Worm (Caenorhabditis elegans) whole organism, late embryonic: ENCODE results near the gene F21C10.7.
A peak's percentile ranks its signal among the peaks of the same experiment; 100 is the strongest.

Experiments used
- C38D4.7 ChIP-seq: fragments of 200-800 bp; sonication (Bioruptor generic); optimal IDR thresholded peaks from 2 replicates; lab custom pipeline; 2018; ENCODE audit warnings: mild to moderate bottlenecking, missing genetic modification characterization, moderate library complexity, missing compliant biosample characterization
- K02D7.2 ChIP-seq: sonication (generic microtip); optimal IDR thresholded peaks from 2 replicates; lab custom pipeline; 2017; ENCODE audit warnings: mild to moderate bottlenecking, missing genetic modification characterization, missing compliant biosample characterization
- K09A11.1 ChIP-seq: sonication (generic microtip); optimal IDR thresholded peaks from 2 replicates; lab custom pipeline; 2017; ENCODE audit warnings: antibody characterized with exemption, mild to moderate bottlenecking, missing genetic modification characterization, missing compliant biosample characterization; ENCODE audit not compliant: insufficient read depth
- T23F11.4 ChIP-seq: fragments of 200-800 bp; sonication (Bioruptor generic); optimal IDR thresholded peaks from 2 replicates; lab custom pipeline; 2018; ENCODE audit warnings: mild to moderate bottlenecking, missing genetic modification characterization, missing compliant biosample characterization
- Y22D7AL.16 ChIP-seq: sonication (generic microtip); optimal IDR thresholded peaks from 2 replicates; lab custom pipeline; 2016; ENCODE audit warnings: missing genetic modification characterization, missing compliant biosample characterization
- ahr-1 ChIP-seq: sonication (generic microtip); optimal IDR thresholded peaks from 2 replicates; lab custom pipeline; 2016; ENCODE audit warnings: missing genetic modification characterization, missing compliant biosample characterization
- ama-1 ChIP-seq: fragments of 150-350 bp; optimal IDR thresholded peaks from 2 replicates; lab custom pipeline; 2014
- ceh-24 ChIP-seq: sonication (generic microtip); optimal IDR thresholded peaks from 2 replicates; lab custom pipeline; 2016; ENCODE audit warnings: mild to moderate bottlenecking, missing genetic modification characterization, missing compliant biosample characterization
- ceh-30 ChIP-seq: fragments of 150-350 bp; optimal IDR thresholded peaks from 2 replicates; lab custom pipeline; 2014; ENCODE audit warnings: missing biosample characterization, missing genetic modification characterization
- ceh-48 ChIP-seq: sonication (generic microtip); optimal IDR thresholded peaks from 2 replicates; lab custom pipeline; 2016; ENCODE audit warnings: missing genetic modification characterization, inconsistent platforms, missing compliant biosample characterization
- che-1 ChIP-seq: sonication (generic microtip); optimal IDR thresholded peaks from 2 replicates; lab custom pipeline; 2016; ENCODE audit warnings: mild to moderate bottlenecking, missing genetic modification characterization, missing compliant biosample characterization
- ets-4 ChIP-seq: sonication (generic microtip); optimal IDR thresholded peaks from 2 replicates; lab custom pipeline; 2016; ENCODE audit warnings: missing genetic modification characterization, missing compliant biosample characterization
- fax-1 ChIP-seq: sonication (generic microtip); optimal IDR thresholded peaks from 2 replicates; lab custom pipeline; 2016; ENCODE audit warnings: missing genotype, missing genetic modification characterization, missing compliant biosample characterization
- fkh-6 ChIP-seq: sonication (generic microtip); optimal IDR thresholded peaks from 2 replicates; lab custom pipeline; 2016; ENCODE audit warnings: missing genetic modification characterization, missing compliant biosample characterization
- gmeb-2 ChIP-seq: sonication (generic microtip); optimal IDR thresholded peaks from 2 replicates; lab custom pipeline; 2016; ENCODE audit warnings: missing genetic modification characterization, inconsistent platforms, missing compliant biosample characterization
- hlh-30 ChIP-seq: sonication (generic microtip); optimal IDR thresholded peaks from 2 replicates; lab custom pipeline; 2017; ENCODE audit warnings: antibody characterized with exemption, missing genetic modification characterization, missing compliant biosample characterization; ENCODE audit not compliant: insufficient read depth
- hlh-6 ChIP-seq: sonication (generic microtip); optimal IDR thresholded peaks from 2 replicates; lab custom pipeline; 2016; ENCODE audit warnings: missing genotype, missing genetic modification characterization, missing compliant biosample characterization
- hlh-8 ChIP-seq: sonication (generic microtip); optimal IDR thresholded peaks from 2 replicates; lab custom pipeline; 2016; ENCODE audit warnings: missing genotype, missing genetic modification characterization, missing compliant biosample characterization
- lim-6 ChIP-seq: sonication (generic microtip); optimal IDR thresholded peaks from 2 replicates; lab custom pipeline; 2016; ENCODE audit warnings: missing genetic modification characterization, missing compliant biosample characterization
- lin-11 ChIP-seq: fragments of 200-800 bp; sonication (Bioruptor generic); optimal IDR thresholded peaks from 2 replicates; lab custom pipeline; 2018; ENCODE audit warnings: mild to moderate bottlenecking, missing genetic modification characterization, missing compliant biosample characterization
- nhr-11 ChIP-seq: fragments of 150-350 bp; optimal IDR thresholded peaks from 2 replicates; lab custom pipeline; 2014; ENCODE audit warnings: missing biosample characterization, missing genetic modification characterization
- nhr-232 ChIP-seq: sonication (generic microtip); optimal IDR thresholded peaks from 2 replicates; lab custom pipeline; 2016; ENCODE audit warnings: missing genetic modification characterization, missing compliant biosample characterization
- pax-1 ChIP-seq: fragments of 150-350 bp; optimal IDR thresholded peaks from 2 replicates; lab custom pipeline; 2014; ENCODE audit warnings: missing biosample characterization, missing genetic modification characterization
- pha-2 ChIP-seq: sonication (generic microtip); optimal IDR thresholded peaks from 2 replicates; lab custom pipeline; 2017; ENCODE audit warnings: mild to moderate bottlenecking, missing genetic modification characterization, missing compliant biosample characterization
- pha-4 ChIP-seq: fragments of 150-350 bp; optimal IDR thresholded peaks from 2 replicates; lab custom pipeline; 2018; ENCODE audit warnings: missing biosample characterization, missing genetic modification reagents, missing genetic modification characterization
- ref-2 ChIP-seq: sonication (generic microtip); optimal IDR thresholded peaks from 2 replicates; lab custom pipeline; 2016; ENCODE audit warnings: missing genetic modification characterization, missing compliant biosample characterization
- rnt-1 ChIP-seq: sonication (generic microtip); optimal IDR thresholded peaks from 2 replicates; lab custom pipeline; 2016; ENCODE audit warnings: missing genetic modification characterization, missing compliant biosample characterization
- sox-2 ChIP-seq: fragments of 200-800 bp; sonication (Bioruptor generic); IDR thresholded peaks from 2 replicates; pipeline ENCODE4 v1.3.6; 2022; ENCODE audit warnings: missing genetic modification reagents, missing genetic modification characterization, missing compliant biosample characterization
- sox-4 ChIP-seq: sonication (generic microtip); optimal IDR thresholded peaks from 2 replicates; lab custom pipeline; 2017; ENCODE audit warnings: mild to moderate bottlenecking, missing genetic modification characterization, inconsistent platforms, missing compliant biosample characterization
- syd-9 ChIP-seq: sonication (generic microtip); optimal IDR thresholded peaks from 2 replicates; lab custom pipeline; 2016; ENCODE audit warnings: mild to moderate bottlenecking, missing genetic modification characterization, moderate library complexity, missing compliant biosample characterization
- tbx-2 ChIP-seq: sonication (generic microtip); optimal IDR thresholded peaks from 2 replicates; lab custom pipeline; 2016; ENCODE audit warnings: missing genetic modification characterization, missing compliant biosample characterization
- unc-3 ChIP-seq, 2 experiments: fragments of 200-800 bp in 1 of 2; sonication (Bioruptor generic) in 1 of 2; sonication (generic microtip) in 1 of 2; conservative IDR thresholded peaks in 1 of 2; optimal IDR thresholded peaks in 1 of 2; 2 replicates each; pipeline versions ENCODE4 v1.3.6 to Lab custom; 2016 to 2022; ENCODE audit warnings: missing compliant biosample characterization in 2 of 2, missing genetic modification characterization in 2 of 2, missing genetic modification reagents in 1 of 2
- unc-42 ChIP-seq: sonication (generic microtip); optimal IDR thresholded peaks from 2 replicates; lab custom pipeline; 2016; ENCODE audit warnings: missing genotype, missing genetic modification characterization, missing compliant biosample characterization

The F21C10.7 gene

ce11 chrV:9088758-9089157 lies 23.8 kb upstream of the F21C10.7 start:
- no peak for TF ChIP-seq hlh-30 (tag; lab: Kevin White, UChicago)
- no peak for TF ChIP-seq syd-9
- no peak for TF ChIP-seq nhr-232
- TF ChIP-seq nhr-11 (tag; lab: Kevin White, UChicago), result no peak
- no peak for TF ChIP-seq Y22D7AL.16 (tag; lab: Kevin White, UChicago)
- TF ChIP-seq tbx-2 (tag; lab: Kevin White, UChicago), result no peak
- no peak for TF ChIP-seq ref-2 (tag; lab: Kevin White, UChicago)
- no peak for TF ChIP-seq pha-2 (tag; lab: Kevin White, UChicago)
- TF ChIP-seq fkh-6 (tag; lab: Kevin White, UChicago), result no peak
- no peak for TF ChIP-seq C38D4.7 (GFP tag; lab: Kevin White, UChicago)
- no peak for TF ChIP-seq unc-3 (GFP tag; conservative IDR thresholded peaks at IDR 0.05; lab: Robert Waterston, UW)
- TF ChIP-seq unc-3 (tag; optimal IDR thresholded peaks at IDR 0.05; lab: Kevin White, UChicago), result no peak
- no peak for TF ChIP-seq lim-6 (tag; lab: Kevin White, UChicago)
- TF ChIP-seq K02D7.2 (tag; lab: Kevin White, UChicago), result no peak
- peak; percentile 59 for TF ChIP-seq T23F11.4 (GFP tag; lab: Kevin White, UChicago)
- TF ChIP-seq pax-1 (tag; lab: Kevin White, UChicago), result no peak
- peak; percentile 1 for TF ChIP-seq ceh-24
- peak; percentile 13 for TF ChIP-seq gmeb-2 (tag; lab: Kevin White, UChicago)
- TF ChIP-seq che-1, result no peak
- TF ChIP-seq ahr-1, result no peak
- TF ChIP-seq hlh-6 (tag; lab: Kevin White, UChicago), result no peak
- TF ChIP-seq ama-1 (lab: Kevin White, UChicago), result peak; percentile 69
- peak; percentile 14 for TF ChIP-seq rnt-1 (tag; lab: Kevin White, UChicago)
- TF ChIP-seq K09A11.1, result no peak
- TF ChIP-seq lin-11 (tag; lab: Kevin White, UChicago), result no peak
- TF ChIP-seq sox-4 (tag; lab: Kevin White, UChicago), result no peak
- peak; percentile 97 for TF ChIP-seq ceh-30 (tag; lab: Kevin White, UChicago)
- no peak for TF ChIP-seq ceh-48
- no peak for TF ChIP-seq fax-1 (tag; lab: Kevin White, UChicago)

ce11 chrV:9090824-9091798 lies 21.5 kb upstream of the F21C10.7 start:
- peak; percentile 35 for TF ChIP-seq ceh-30 (tag; lab: Kevin White, UChicago)
- TF ChIP-seq, all 69 proteins: peak for 1; not testable (repeated sequence) for 68

ce11 chrV:9092209-9092608 lies 20.4 kb upstream of the F21C10.7 start, which contains the start of gene T27E4.1:
Gene T27E4.1, plus strand, starts transcription at chrV:9092345.
- TF ChIP-seq ets-4, result no peak

ce11 chrV:9094060-9094628 lies 18.4 kb upstream of the F21C10.7 start:
- TF ChIP-seq syd-9 (no peak), ama-1 (lab: Kevin White, UChicago) (no peak), pha-4 (tag; lab: Kevin White, UChicago) (no peak), sox-2 (GFP tag; lab: Robert Waterston, UW) (no peak), lin-11 (tag; lab: Kevin White, UChicago) (no peak), hlh-8 (no peak), unc-42 (tag; lab: Kevin White, UChicago) (no peak), tbx-2 (tag; lab: Kevin White, UChicago) (no peak)
